Fruit fly (Drosophila melanogaster) Kc167 (cell line): ENCODE data around the gene CG34337.

Experiments
- Myc ChIP-seq: fragments of >200 bp; optimal IDR thresholded peaks from 2 replicates; lab custom pipeline; 2017; ENCODE audit warnings: missing external identifiers
- Sin3A ChIP-seq: fragments of >200 bp; optimal IDR thresholded peaks from 2 replicates; lab custom pipeline; 2018; ENCODE audit warnings: missing external identifiers
- h ChIP-seq: fragments of >200 bp; optimal IDR thresholded peaks from 3 replicates; lab custom pipeline; 2018; ENCODE audit warnings: missing external identifiers
- insv ChIP-seq: fragments of >200 bp; optimal IDR thresholded peaks from 3 replicates; lab custom pipeline; 2018; ENCODE audit warnings: missing external identifiers
- psq ChIP-seq: fragments of >200 bp; optimal IDR thresholded peaks from 2 replicates; lab custom pipeline; 2017; ENCODE audit warnings: missing external identifiers
- ttk ChIP-seq: sonication (Bioruptor generic); optimal IDR thresholded peaks from 2 replicates; lab custom pipeline; 2017; ENCODE audit warnings: missing external identifiers

Gene CG34337

dm6 chrX:7416953-7417352, at the start of gene CG34337:
CG34337 (plus strand) TSS chrX:7417253.
- no peak for TF ChIP-seq insv
- TF ChIP-seq Sin3A (lab: Kevin White, UChicago): no peak
- no peak for TF ChIP-seq Myc (lab: Kevin White, UChicago)

DNA sequence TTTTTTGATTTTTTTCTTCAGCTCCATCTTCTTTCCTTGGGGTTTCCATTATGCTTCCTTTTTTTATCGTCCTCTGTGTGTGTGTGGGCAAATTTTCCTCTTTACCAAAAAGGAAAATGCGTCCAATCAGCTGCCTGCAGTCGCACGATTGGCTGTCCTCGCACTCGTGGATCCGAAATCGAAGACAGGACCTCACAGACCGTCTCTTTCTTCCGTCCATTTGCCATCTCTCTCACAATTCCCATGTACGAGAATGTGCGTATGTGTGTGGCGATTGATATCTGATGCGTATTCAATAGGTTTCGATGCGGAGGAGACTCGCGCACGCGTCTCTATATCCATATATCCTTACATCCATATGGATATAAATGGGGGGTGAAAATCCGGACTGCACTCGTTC, 48.7 kb upstream of the CG34337 start:
- TF ChIP-seq Sin3A (lab: Kevin White, UChicago) (no peak), Myc (lab: Kevin White, UChicago) (no peak), psq (lab: Kevin White, UChicago) (no peak), insv (no peak), ttk (no peak), h (lab: Kevin White, UChicago) (no peak)

dm6 chrX:7372475-7372874, 44.6 kb upstream of the CG34337 start:
- TF ChIP-seq psq (lab: Kevin White, UChicago) (no peak), Myc (lab: Kevin White, UChicago) (no peak), h (lab: Kevin White, UChicago) (no peak), Sin3A (lab: Kevin White, UChicago) (no peak), ttk (no peak), insv (no peak)

- TF ChIP-seq insv: no peak
- TF ChIP-seq Myc (lab: Kevin White, UChicago): no peak
- no peak for TF ChIP-seq psq (lab: Kevin White, UChicago)
Measured at dm6 chrX:7377840-7378239, 39.2 kb upstream of the CG34337 start, which contains the start of gene CheA7a. CheA7a (plus strand) TSS chrX:7378140.

dm6 chrX:7379569-7379968, 37.5 kb upstream of the CG34337 start:
- TF ChIP-seq insv (no peak), ttk (no peak), Myc (lab: Kevin White, UChicago) (no peak), Sin3A (lab: Kevin White, UChicago) (no peak), h (lab: Kevin White, UChicago) (no peak), psq (lab: Kevin White, UChicago) (no peak)

- TF ChIP-seq ttk: no peak
Measured at dm6 chrX:7382890-7383289, 34.2 kb upstream of the CG34337 start, which contains the start of gene CG42781. CG42781 (minus strand) TSS chrX:7382990.

dm6 chrX:7403074-7403473, 14.0 kb upstream of the CG34337 start, which contains the start of gene CG15035:
CG15035 (minus strand) TSS chrX:7403174.
- TF ChIP-seq Myc (lab: Kevin White, UChicago) (no peak), insv (no peak), ttk (no peak), psq (lab: Kevin White, UChicago) (no peak), h (lab: Kevin White, UChicago) (no peak), Sin3A (lab: Kevin White, UChicago) (no peak)

DNA sequence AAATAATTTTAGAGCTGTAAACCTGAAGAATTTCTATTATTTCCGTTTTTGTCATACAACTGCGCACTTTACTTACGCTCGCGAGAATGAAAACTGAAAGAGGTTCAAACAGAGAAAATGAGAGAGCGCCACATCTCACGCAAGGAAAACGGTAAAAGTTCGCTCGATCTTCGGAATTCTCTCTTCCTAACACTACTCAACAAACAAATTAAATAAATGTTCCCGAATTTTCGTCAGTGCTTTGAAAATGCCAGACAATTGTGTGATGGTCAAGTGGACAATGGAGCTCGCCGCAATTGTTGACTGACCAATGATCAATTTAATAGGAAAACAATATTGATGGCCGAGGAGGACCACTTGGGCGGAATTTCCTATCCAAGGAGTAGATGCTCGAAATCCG, 11.4 kb upstream of the CG34337 start, which contains the start of gene CG1677:
Gene CG1677 (minus strand): TSS at position 101 of the 400 bp plus-strand sequence.
- TF ChIP-seq ttk: no peak
- TF ChIP-seq insv: no peak
- TF ChIP-seq Myc (lab: Kevin White, UChicago): no peak

- no peak for TF ChIP-seq Myc (lab: Kevin White, UChicago)
- no peak for TF ChIP-seq Sin3A (lab: Kevin White, UChicago)
- TF ChIP-seq insv: no peak
- TF ChIP-seq ttk: no peak
- no peak for TF ChIP-seq psq (lab: Kevin White, UChicago)
- TF ChIP-seq h (lab: Kevin White, UChicago): no peak
Measured at dm6 chrX:7406908-7407307, 10.1 kb upstream of the CG34337 start, which contains the start of gene CG32727. CG32727 (plus strand) TSS chrX:7407208.

dm6 chrX:7411806-7412205, 5.2 kb upstream of the CG34337 start, which contains the start of gene CG42246:
CG42246 (minus strand) TSS chrX:7411906.
- TF ChIP-seq insv: no peak

DNA sequence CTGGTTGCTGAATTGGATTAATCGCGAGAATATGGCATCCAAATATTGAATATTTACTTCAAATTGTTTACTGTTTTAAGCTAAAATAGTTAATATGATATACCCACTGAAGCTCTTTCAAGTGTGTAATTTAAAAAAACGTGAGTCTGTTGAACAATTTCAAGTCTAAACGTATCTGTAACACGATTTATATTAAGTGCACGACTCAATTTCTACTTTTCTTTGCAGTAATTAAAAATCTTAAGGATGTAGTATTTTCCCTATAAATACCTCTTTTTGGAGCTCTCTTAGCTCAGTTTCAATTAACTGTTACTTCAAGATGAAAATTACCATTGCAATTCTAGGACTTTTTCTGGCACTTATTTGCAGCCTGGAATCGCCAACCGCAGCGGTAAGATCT, 4.7 kb upstream of the CG34337 start, which contains the start of gene CG42704:
Gene CG42704 (plus strand): TSS at position 301 of the 400 bp plus-strand sequence.
- TF ChIP-seq insv (no peak), Myc (lab: Kevin White, UChicago) (no peak), Sin3A (lab: Kevin White, UChicago) (no peak), ttk (no peak), h (lab: Kevin White, UChicago) (no peak), psq (lab: Kevin White, UChicago) (no peak)

dm6 chrX:7413569-7413968, 3.5 kb upstream of the CG34337 start, which contains the start of gene CG42705:
CG42705 (plus strand) TSS chrX:7413869.
- no peak for TF ChIP-seq Sin3A (lab: Kevin White, UChicago)
- TF ChIP-seq h (lab: Kevin White, UChicago): no peak
- TF ChIP-seq Myc (lab: Kevin White, UChicago): no peak
- no peak for TF ChIP-seq ttk
- TF ChIP-seq psq (lab: Kevin White, UChicago): no peak
- TF ChIP-seq insv: no peak

dm6 chrX:7415027-7415426, 2.0 kb upstream of the CG34337 start:
- TF ChIP-seq insv (no peak), Myc (lab: Kevin White, UChicago) (no peak), Sin3A (lab: Kevin White, UChicago) (no peak), h (lab: Kevin White, UChicago) (no peak), psq (lab: Kevin White, UChicago) (no peak), ttk (no peak)

dm6 chrX:7417875-7418274, 822 bp downstream of the CG34337 start:
- TF ChIP-seq insv: no peak
- TF ChIP-seq psq (lab: Kevin White, UChicago): no peak
